Fruit fly (Drosophila melanogaster): ENCODE results near the gene CG9853.

CG9853 gene

dm6 chr3R:4416138-4416537, 14.3 kb upstream of the CG9853 start, which contains the start of gene CG31528:
Gene CG31528, plus strand, starts transcription at chr3R:4416438.
- no peak for TF ChIP-seq h (optimal IDR thresholded peaks at IDR 0.05)
- no peak for TF ChIP-seq Myc (optimal IDR thresholded peaks at IDR 0.05)
- no peak for TF ChIP-seq psq (optimal IDR thresholded peaks at IDR 0.05)

DNA sequence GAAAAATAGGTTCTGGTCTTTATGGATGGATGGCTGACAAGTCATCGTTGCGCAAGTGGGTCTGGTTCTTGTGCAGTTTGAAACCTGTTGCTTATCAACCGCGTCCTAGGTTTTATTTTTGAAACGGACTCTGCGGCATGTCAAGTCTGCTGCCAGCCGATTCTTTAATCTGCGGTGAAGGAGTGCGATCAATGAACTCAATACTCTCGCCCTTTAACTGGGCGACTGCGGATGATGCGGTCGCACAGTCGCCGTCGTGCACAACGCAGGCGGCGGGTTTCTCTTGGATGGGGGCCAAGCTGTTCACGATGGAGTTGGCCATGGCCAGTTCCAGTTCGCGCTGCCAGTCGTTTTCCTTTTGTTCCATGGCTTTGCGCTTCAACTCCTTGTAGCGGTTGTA, 5.5 kb upstream of the CG9853 start:
- TF ChIP-seq Myc (optimal IDR thresholded peaks at IDR 0.05) (no peak), ttk (optimal IDR thresholded peaks at IDR 0.05) (no peak), Sin3A (optimal IDR thresholded peaks at IDR 0.05) (no peak), insv (optimal IDR thresholded peaks at IDR 0.05) (no peak), psq (optimal IDR thresholded peaks at IDR 0.05) (no peak), h (optimal IDR thresholded peaks at IDR 0.05) (no peak)

DNA sequence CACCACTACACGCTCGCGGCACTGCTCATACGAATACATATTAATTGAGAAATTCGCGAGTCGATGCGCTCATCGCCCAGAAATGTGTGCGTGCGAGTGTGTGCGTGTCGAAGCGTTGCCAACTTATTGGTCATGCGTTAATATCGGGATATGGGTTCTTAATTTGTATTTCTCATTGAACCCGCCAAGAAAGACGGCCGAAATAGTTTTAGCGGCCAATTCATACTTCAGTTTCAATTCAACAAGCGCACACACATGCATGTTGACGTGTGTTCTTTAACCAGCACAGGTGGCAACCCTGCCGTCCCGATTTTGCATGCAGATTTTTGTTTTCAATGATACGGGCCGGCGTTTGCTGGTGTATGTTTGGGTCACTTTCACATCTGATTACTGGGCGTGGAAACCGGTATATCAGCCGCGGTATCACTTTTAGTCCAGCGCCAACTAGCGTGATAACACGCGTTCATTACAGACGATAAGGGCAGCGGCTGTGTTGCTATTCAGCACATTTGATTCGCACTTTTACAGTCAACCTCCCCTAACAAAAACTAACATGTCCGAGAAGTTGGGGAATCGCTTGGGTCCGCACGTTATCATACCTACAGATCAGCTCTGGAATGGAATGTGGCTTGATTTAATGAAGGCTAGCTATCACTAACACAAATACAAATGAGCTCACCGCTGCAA, 2.0 kb upstream of the CG9853 start:
- TF ChIP-seq insv (optimal IDR thresholded peaks at IDR 0.05) (no peak), ttk (optimal IDR thresholded peaks at IDR 0.05) (no peak), Sin3A (optimal IDR thresholded peaks at IDR 0.05) (no peak), psq (optimal IDR thresholded peaks at IDR 0.05) (no peak), Myc (optimal IDR thresholded peaks at IDR 0.05) (no peak), h (optimal IDR thresholded peaks at IDR 0.05) (no peak)

DNA sequence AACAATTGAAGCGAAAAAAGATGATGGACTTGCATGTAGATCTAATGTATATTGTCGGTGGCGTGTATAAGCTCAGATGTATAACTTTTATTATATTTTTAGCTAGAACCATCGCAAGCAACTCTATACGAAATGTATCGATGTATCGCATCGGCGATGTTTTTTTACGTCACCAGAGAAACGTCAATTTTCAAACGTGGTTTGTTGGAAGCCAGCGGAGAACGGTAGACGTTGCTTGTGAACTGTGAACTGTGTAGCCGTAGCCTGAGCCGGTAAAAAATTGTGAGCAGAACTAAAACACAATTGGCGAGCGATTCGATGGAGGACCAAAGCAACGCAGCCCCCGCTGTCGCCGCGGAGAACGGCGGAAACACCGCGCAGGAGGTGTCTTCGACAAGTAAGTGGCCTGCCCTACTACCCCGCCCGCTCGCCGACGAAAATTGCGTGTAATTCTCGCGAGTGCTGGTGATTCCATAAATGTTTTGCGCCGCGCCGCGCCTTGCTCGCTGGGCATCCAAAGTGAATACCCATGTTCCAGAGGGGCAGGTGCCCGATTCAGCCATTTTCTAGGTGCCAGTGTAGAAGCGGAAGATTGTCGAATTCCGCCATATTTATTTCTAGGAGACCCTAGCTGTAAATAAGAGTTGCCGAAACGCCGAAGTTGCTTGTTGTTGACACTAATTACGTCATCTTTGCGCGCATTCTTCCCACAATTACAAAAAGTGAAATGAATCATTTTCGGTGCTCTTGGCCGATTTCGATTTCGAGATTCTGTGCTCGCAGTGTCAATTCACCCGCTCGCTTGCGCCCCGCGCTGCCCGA, 1.3 kb upstream of the CG9853 start, which contains the start of gene lost:
Gene lost, plus strand, starts transcription at position 193 of the 822 bp plus-strand sequence.
- TF ChIP-seq h (optimal IDR thresholded peaks at IDR 0.05), result no peak
- TF ChIP-seq Myc (optimal IDR thresholded peaks at IDR 0.05), result no peak
- TF ChIP-seq psq (optimal IDR thresholded peaks at IDR 0.05), result no peak
- no peak for TF ChIP-seq Sin3A (optimal IDR thresholded peaks at IDR 0.05)
- no peak for TF ChIP-seq insv (optimal IDR thresholded peaks at IDR 0.05)
- TF ChIP-seq ttk (optimal IDR thresholded peaks at IDR 0.05), result no peak

- TF ChIP-seq Sin3A (optimal IDR thresholded peaks at IDR 0.05) (no peak), h (optimal IDR thresholded peaks at IDR 0.05) (no peak), psq (optimal IDR thresholded peaks at IDR 0.05) (no peak), ttk (optimal IDR thresholded peaks at IDR 0.05) (no peak), Myc (optimal IDR thresholded peaks at IDR 0.05) (no peak), insv (optimal IDR thresholded peaks at IDR 0.05) (no peak)
Observed at dm6 chr3R:4400497-4400833, 1.4 kb downstream of the CG9853 start, which contains the start of gene CG14647. Gene CG14647, plus strand, starts transcription at chr3R:4400510.

DNA sequence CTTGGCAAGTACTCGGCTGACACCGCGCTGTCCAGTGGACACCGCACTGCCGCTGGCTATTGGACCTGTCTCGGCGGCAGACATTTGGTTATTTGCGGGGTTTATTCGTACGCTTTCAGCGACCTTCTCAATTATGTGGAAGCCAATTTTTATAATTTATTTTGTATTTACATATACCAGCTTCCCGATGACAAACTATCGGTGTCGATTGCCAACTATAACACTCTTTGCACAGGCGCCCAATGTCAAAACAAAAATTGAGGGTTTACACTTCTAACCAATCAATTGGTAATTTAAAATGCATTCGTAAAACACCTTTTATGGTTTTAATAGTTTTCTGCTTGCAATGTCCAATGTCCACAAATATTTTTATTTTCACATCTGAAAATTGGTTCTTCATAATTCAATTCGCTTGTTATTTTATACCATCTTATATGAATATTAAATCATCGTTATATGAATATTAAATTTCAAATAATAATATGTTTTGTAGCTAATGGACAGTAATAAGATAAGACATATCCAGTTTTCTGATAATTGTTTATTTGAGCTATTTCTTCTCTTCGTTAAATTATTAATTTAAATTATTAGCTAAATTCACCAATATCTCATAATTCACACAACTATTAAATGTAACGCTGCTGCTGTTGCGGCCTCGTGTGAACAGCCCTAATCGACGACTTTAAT, 1.9 kb downstream of the CG9853 start:
- TF ChIP-seq Myc (optimal IDR thresholded peaks at IDR 0.05), result no peak
- TF ChIP-seq ttk (optimal IDR thresholded peaks at IDR 0.05), result no peak
- no peak for TF ChIP-seq psq (optimal IDR thresholded peaks at IDR 0.05)
- TF ChIP-seq insv (optimal IDR thresholded peaks at IDR 0.05), result no peak
- no peak for TF ChIP-seq Sin3A (optimal IDR thresholded peaks at IDR 0.05)
- no peak for TF ChIP-seq h (optimal IDR thresholded peaks at IDR 0.05)

DNA sequence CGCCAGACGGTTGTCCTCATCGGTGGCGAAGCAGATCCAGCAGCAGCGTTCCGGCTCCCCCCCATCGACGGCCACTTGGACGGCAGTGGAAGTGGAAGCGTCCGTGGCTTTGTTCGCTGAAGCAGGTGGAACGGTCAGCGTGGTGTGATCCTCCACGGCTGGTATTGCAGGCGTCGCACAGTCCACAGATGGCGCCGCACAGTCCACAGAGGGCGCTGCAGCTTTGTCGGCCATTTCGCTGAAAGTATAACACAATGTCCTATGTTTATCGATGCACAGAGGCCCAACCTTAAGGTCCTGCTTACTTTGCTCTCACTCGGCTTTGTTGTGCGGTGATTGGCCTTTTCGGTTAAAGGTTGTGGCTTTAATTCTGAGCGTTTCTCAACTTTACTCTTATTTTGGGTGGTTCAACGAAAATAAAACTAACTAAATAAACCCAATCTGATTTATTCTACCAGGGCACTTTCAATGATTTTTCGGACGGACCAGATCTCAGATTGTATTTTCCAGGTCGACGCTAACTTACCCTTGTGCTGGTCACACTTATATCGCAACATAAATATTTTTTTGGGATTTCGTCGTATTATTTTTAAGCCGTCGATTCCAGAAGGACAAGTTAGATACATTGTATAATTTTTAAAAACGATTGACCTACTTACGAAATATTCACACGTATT, 4.3 kb downstream of the CG9853 start, which contains the start of gene CG9855:
Gene CG9855, minus strand, starts transcription at position 473 of the 677 bp plus-strand sequence.
- no peak for TF ChIP-seq psq (optimal IDR thresholded peaks at IDR 0.05)
- TF ChIP-seq insv (optimal IDR thresholded peaks at IDR 0.05), result no peak

dm6 chr3R:4394654-4395581, 6.9 kb downstream of the CG9853 start:
- TF ChIP-seq h (optimal IDR thresholded peaks at IDR 0.05) (no peak), insv (optimal IDR thresholded peaks at IDR 0.05) (no peak)

DNA sequence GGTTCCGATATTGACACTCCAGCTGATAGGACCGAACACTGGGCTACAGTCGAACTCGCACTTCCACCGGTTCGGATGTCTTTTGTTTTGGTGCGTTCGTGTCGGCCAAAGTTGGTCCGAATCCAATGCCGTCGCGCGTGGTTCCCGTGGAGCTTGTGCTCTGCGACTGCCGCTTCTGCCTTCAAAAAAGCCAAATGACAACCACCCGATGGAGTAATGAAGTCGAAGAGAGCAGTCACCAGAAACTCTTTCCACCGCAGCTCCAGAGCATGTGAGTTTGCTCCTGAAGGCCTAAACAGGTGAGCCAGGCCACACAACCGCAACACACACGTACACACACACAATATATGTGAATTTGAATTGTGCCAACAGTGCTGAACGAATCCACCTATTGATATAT, 7.7 kb downstream of the CG9853 start, which contains the start of gene CG34112:
Gene CG34112, minus strand, starts transcription at position 143 of the 400 bp plus-strand sequence.
- TF ChIP-seq psq (optimal IDR thresholded peaks at IDR 0.05) (no peak), Myc (optimal IDR thresholded peaks at IDR 0.05) (no peak), h (optimal IDR thresholded peaks at IDR 0.05) (no peak), ttk (optimal IDR thresholded peaks at IDR 0.05) (no peak), Sin3A (optimal IDR thresholded peaks at IDR 0.05) (no peak), insv (optimal IDR thresholded peaks at IDR 0.05) (no peak)

DNA sequence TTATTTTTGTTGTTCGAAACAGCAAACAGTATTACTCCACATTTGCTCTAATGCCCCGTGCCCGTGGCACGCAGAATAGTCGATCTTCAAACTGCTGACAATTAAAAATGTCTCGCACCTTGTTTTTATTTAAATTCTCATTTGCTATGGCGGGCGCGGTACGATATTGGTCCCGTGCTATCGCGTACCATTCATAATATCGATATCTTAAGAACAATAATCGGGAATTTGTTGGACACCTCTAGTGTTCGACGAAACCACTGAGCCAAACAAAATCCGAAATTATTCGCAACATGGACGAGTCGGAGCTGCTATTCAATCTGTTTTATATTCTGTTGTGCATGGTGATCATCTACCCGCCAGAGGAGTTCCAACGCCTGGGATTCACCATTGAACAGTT, 11.7 kb downstream of the CG9853 start, which contains the start of gene CG14646:
Gene CG14646, plus strand, starts transcription at position 234 of the 400 bp plus-strand sequence.
- TF ChIP-seq psq (optimal IDR thresholded peaks at IDR 0.05), result no peak
- TF ChIP-seq insv (optimal IDR thresholded peaks at IDR 0.05), result no peak
- no peak for TF ChIP-seq Sin3A (optimal IDR thresholded peaks at IDR 0.05)
- no peak for TF ChIP-seq ttk (optimal IDR thresholded peaks at IDR 0.05)
- no peak for TF ChIP-seq Myc (optimal IDR thresholded peaks at IDR 0.05)
- no peak for TF ChIP-seq h (optimal IDR thresholded peaks at IDR 0.05)

- TF ChIP-seq ttk (optimal IDR thresholded peaks at IDR 0.05) (no peak), Myc (optimal IDR thresholded peaks at IDR 0.05) (no peak), h (optimal IDR thresholded peaks at IDR 0.05) (no peak), Sin3A (optimal IDR thresholded peaks at IDR 0.05) (no peak), insv (optimal IDR thresholded peaks at IDR 0.05) (no peak), psq (optimal IDR thresholded peaks at IDR 0.05) (no peak)
Observed at dm6 chr3R:4387490-4387889, 14.3 kb downstream of the CG9853 start, which contains the start of gene tub. Gene tub, plus strand, starts transcription at chr3R:4387742.

Measured in Kc167 (cell line).